Worm (Caenorhabditis elegans): ENCODE measurements around the gene F09C6.12.

F09C6.12 gene

DNA sequence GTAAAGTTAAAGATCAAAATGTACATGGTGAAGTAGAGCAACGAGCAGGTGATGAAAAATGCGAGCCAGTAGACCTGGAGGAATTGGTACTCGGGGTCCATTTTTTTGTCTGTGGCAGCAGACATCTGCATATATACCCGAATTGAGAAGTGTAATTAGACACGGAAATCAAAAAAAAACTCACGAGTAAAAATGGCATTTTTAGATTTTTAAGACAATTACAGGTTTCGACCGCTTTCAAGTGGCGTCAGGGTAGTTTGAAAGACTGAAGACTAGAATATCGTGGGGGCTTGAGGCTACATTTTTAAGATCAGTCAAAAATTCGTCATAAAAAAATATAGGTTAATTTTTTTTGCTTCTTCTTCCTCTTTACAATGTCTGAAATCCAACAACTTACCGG, 20.1 kb downstream of the F09C6.12 start, which contains the start of gene srd-68:
Gene srd-68, minus strand, starts transcription at position 101 of the 400 bp plus-strand sequence.
- TF ChIP-seq unc-30 (tag; optimal IDR thresholded peaks at IDR 0.05) = no peak
- TF ChIP-seq ceh-82 (tag; optimal IDR thresholded peaks at IDR 0.05) = no peak
- no peak for TF ChIP-seq efl-3 (GFP tag; optimal IDR thresholded peaks at IDR 0.05)
- no peak for TF ChIP-seq Y116A8C.19 (tag; optimal IDR thresholded peaks at IDR 0.05; ENCODE audit: borderline replicate concordance)
- TF ChIP-seq nhr-11 (tag; optimal IDR thresholded peaks at IDR 0.05) = no peak
- no peak for TF ChIP-seq nhr-71 (tag; optimal IDR thresholded peaks at IDR 0.05)
- no peak for TF ChIP-seq lir-3 (tag; optimal IDR thresholded peaks at IDR 0.05; ENCODE audit: poor library complexity)
- TF ChIP-seq unc-130 (tag; optimal IDR thresholded peaks at IDR 0.05) = no peak
- TF ChIP-seq ceh-88 (GFP tag; IDR thresholded peaks at IDR 0.05) = no peak
- no peak for TF ChIP-seq nhr-19 (GFP tag; conservative IDR thresholded peaks at IDR 0.05)
- no peak for TF ChIP-seq lin-13 (GFP tag; optimal IDR thresholded peaks at IDR 0.05)
- no peak for TF ChIP-seq ceh-63 (GFP tag; optimal IDR thresholded peaks at IDR 0.05)
- no peak for TF ChIP-seq nhr-237 (tag; optimal IDR thresholded peaks at IDR 0.05)
- TF ChIP-seq alr-1 (tag; optimal IDR thresholded peaks at IDR 0.05; ENCODE audit: borderline replicate concordance) = no peak
- no peak for TF ChIP-seq rnt-1 (tag; optimal IDR thresholded peaks at IDR 0.05)

DNA sequence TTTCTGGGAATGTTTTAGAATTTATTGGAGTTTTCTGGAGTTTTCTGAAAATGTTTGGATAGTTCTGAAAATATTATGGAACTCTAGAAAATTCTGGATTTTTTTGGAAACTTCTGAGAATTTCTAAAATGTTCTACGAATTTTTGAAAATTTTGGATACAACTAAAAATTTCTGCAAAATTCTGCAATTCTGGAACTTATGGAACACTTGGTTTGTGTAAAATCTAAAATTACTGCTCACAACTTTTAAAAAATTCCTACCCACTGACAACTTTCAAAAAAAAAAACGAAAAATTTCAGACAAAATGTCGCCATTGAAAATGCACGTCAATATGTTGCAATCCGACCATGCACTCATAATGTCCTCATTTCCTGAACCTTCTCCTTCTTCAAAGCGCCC, 21.9 kb downstream of the F09C6.12 start, which contains the start of gene nhr-262:
Gene nhr-262, plus strand, starts transcription at position 301 of the 400 bp plus-strand sequence.
- no peak for TF ChIP-seq nhr-84 (tag; optimal IDR thresholded peaks at IDR 0.05)

DNA sequence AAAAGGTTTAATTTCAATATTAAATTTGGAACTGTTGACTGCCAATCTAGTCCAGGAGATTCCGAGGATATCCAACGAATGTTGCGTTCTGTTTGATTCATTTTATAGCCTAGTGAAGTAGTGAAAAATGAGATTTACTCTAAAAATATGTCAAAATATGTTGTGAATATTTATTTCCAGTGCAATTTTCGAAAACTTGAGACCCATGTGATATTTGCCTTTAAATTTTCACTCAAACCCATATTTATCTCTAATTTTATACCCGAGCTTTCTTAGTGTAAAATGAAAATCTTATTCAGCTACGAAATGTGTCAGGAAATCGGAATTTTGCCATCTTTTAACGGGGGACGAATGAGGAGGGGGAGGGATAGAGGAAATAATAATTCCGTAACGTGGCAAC, 27.2 kb downstream of the F09C6.12 start, which contains the start of gene F09C6.16:
Gene F09C6.16, minus strand, starts transcription at position 101 of the 400 bp plus-strand sequence.
- TF ChIP-seq unc-62 (GFP tag; optimal IDR thresholded peaks at IDR 0.05) = no peak
- TF ChIP-seq ces-1 (GFP tag; optimal IDR thresholded peaks at IDR 0.05) = no peak
- TF ChIP-seq efl-1 (optimal IDR thresholded peaks at IDR 0.05) = no peak
- peak in 1 of 2 experiments; percentile 28 for TF ChIP-seq efl-1 (GFP tag; optimal IDR thresholded peaks at IDR 0.05 in 1 of 2)
- no peak for TF ChIP-seq nhr-20 (tag; optimal IDR thresholded peaks at IDR 0.05)

DNA sequence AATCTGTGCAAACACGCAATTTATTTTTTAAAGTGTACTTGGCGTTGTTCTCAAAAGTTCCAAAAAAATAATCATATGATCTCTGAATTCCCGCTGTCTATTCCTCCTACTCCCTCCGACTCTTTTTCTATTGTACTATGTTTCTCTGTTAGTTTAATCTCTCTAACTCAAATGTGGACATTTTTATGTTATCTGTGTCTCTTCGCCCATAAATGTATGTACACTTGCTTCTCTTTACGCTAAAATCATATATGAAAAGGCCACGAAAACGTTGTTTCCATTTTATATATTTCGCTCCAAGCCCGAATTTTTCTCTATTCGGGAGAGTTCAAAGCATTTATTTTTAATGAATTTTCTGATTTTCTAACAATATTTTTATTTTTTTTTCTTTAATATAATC, 28.2 kb downstream of the F09C6.12 start:
- TF ChIP-seq elt-2 (tag; optimal IDR thresholded peaks at IDR 0.05) (peak; percentile 56), lin-14 (GFP tag; optimal IDR thresholded peaks at IDR 0.05) (peak; percentile 55), snpc-4 (tag; optimal IDR thresholded peaks at IDR 0.05) (no peak), elt-3 (tag; optimal IDR thresholded peaks at IDR 0.05) (no peak), alr-1 (tag; optimal IDR thresholded peaks at IDR 0.05; ENCODE audit: borderline replicate concordance) (no peak), ceh-82 (tag; optimal IDR thresholded peaks at IDR 0.05) (no peak), rnt-1 (tag; optimal IDR thresholded peaks at IDR 0.05) (no peak), skn-1 (tag; optimal IDR thresholded peaks at IDR 0.05) (peak; percentile 18), nhr-11 (tag; optimal IDR thresholded peaks at IDR 0.05) (no peak), ces-1 (GFP tag; optimal IDR thresholded peaks at IDR 0.05) (no peak), egl-27 (tag; optimal IDR thresholded peaks at IDR 0.05) (no peak), unc-62 (GFP tag; optimal IDR thresholded peaks at IDR 0.05) (no peak), unc-130 (tag; optimal IDR thresholded peaks at IDR 0.05) (no peak), nhr-84 (tag; optimal IDR thresholded peaks at IDR 0.05) (no peak), unc-30 (tag; optimal IDR thresholded peaks at IDR 0.05) (no peak), lin-39 (tag; optimal IDR thresholded peaks at IDR 0.05) (no peak), lin-35 (GFP tag; optimal IDR thresholded peaks at IDR 0.05) (peak in 1 of 2 experiments; percentile 48), nhr-20 (tag; optimal IDR thresholded peaks at IDR 0.05) (peak; percentile 8), fkh-8 (tag; optimal IDR thresholded peaks at IDR 0.05) (peak; percentile 3), isw-1 (GFP tag; IDR thresholded peaks at IDR 0.05) (no peak), mep-1 (tag; optimal IDR thresholded peaks at IDR 0.05) (peak; percentile 19)

DNA sequence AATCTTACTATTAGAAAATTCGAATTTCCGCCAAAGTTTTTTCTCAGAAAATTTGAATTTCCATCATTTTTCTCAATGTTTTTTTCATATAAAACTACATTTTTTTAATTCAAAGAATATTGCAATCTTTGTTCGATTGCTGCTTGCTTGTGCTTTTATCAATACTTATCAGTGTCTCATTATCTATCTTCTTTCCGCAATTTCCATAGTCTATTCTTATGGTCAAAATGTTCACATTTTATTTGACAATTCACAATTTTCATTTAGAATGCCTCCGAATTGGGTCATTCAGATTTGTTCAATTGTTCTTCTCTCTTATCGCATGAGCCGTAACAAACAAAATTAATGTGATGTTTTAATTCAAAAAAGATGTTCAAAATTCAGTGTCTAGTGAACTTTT, 28.6 kb downstream of the F09C6.12 start:
- TF ChIP-seq nhr-11 (tag; optimal IDR thresholded peaks at IDR 0.05) = no peak
- no peak for TF ChIP-seq fkh-8 (tag; optimal IDR thresholded peaks at IDR 0.05)
- no peak for TF ChIP-seq dsc-1 (tag; optimal IDR thresholded peaks at IDR 0.05)

Measured in whole organism, L1 larva.